Fruit fly (Drosophila melanogaster) whole organism, prepupa: ENCODE data around the gene CG33230.

ENCODE experiments used
- CG10631 ChIP-seq: fragments of 200-800 bp; sonication (Bioruptor generic); optimal IDR thresholded peaks from 2 replicates; lab custom pipeline; 2016; ENCODE audit warnings: missing biosample characterization, missing genetic modification characterization
- CG16779 ChIP-seq: fragments of 200-800 bp; sonication (Bioruptor generic); optimal IDR thresholded peaks from 3 replicates; lab custom pipeline; 2017; ENCODE audit warnings: missing biosample characterization, mild to moderate bottlenecking, missing genetic modification characterization
- CG3919 ChIP-seq: fragments of 200-800 bp; sonication (Bioruptor generic); optimal IDR thresholded peaks from 3 replicates; lab custom pipeline; 2016; ENCODE audit warnings: missing biosample characterization, missing genetic modification characterization
- Hr4 ChIP-seq: fragments of 200-800 bp; sonication (Bioruptor generic); optimal IDR thresholded peaks from 3 replicates; lab custom pipeline; 2016; ENCODE audit warnings: missing biosample characterization, missing genetic modification characterization
- Sox102F ChIP-seq: fragments of 200-800 bp; sonication (Bioruptor generic); optimal IDR thresholded peaks from 2 replicates; lab custom pipeline; 2016; ENCODE audit warnings: missing biosample characterization, mild to moderate bottlenecking, missing genetic modification characterization
- lz ChIP-seq: fragments of 200-800 bp; sonication (Bioruptor generic); optimal IDR thresholded peaks from 3 replicates; lab custom pipeline; 2016; ENCODE audit warnings: missing biosample characterization, missing genetic modification characterization

- TF ChIP-seq CG10631 (GFP tag; lab: Kevin White, UChicago) (no peak), CG3919 (GFP tag; lab: Kevin White, UChicago) (no peak), Hr4 (no peak), CG16779 (tag; lab: Kevin White, UChicago) (no peak), Sox102F (GFP tag; lab: Kevin White, UChicago) (no peak), lz (GFP tag; lab: Kevin White, UChicago) (no peak)
These were observed 30.6 kb downstream of the CG33230 start, which contains the start of gene CG13920 for dm6 chr3L:1648690-1649355.
